Worm (Caenorhabditis elegans) whole organism, young adult: ENCODE data around the gene slc-25A26.

Experiments used
- B0019.2 ChIP-seq: fragments of 200-800 bp; sonication (Bioruptor generic); conservative IDR thresholded peaks from 2 replicates; pipeline ENCODE4 v1.3.6; 2022; ENCODE audit warnings: missing genetic modification reagents, missing genetic modification characterization, missing compliant biosample characterization
- B0035.1 ChIP-seq: sonication (generic microtip); optimal IDR thresholded peaks from 2 replicates; lab custom pipeline; 2016; ENCODE audit warnings: missing genetic modification characterization, mild to moderate bottlenecking, missing compliant biosample characterization, missing genotype, missing genetic modification reagents
- D2030.7 ChIP-seq: fragments of 200-800 bp; sonication (Bioruptor generic); IDR thresholded peaks from 2 replicates; pipeline ENCODE4 v1.3.6; 2022; ENCODE audit warnings: missing genetic modification reagents, missing genetic modification characterization, missing compliant biosample characterization
- F39B2.1 ChIP-seq: fragments of 200-800 bp; sonication (Bioruptor generic); IDR thresholded peaks from 2 replicates; pipeline ENCODE4 v1.3.6; 2022; ENCODE audit warnings: missing genetic modification reagents, missing genetic modification characterization, missing compliant biosample characterization
- K12H6.12 ChIP-seq: fragments of 200-800 bp; sonication (Bioruptor generic); optimal IDR thresholded peaks from 2 replicates; lab custom pipeline; 2018; ENCODE audit warnings: mild to moderate bottlenecking, missing genetic modification characterization, missing compliant biosample characterization
- Y53F4B.3 ChIP-seq: fragments of 200-800 bp; sonication (Bioruptor generic); IDR thresholded peaks from 2 replicates; pipeline ENCODE4 v1.3.6; 2022; ENCODE audit warnings: missing genetic modification reagents, missing genetic modification characterization, missing compliant biosample characterization
- ama-1 ChIP-seq, 3 experiments: fragments of 150-350 bp in 1 of 3; sonication (generic microtip) in 2 of 3; optimal IDR thresholded peaks; 2 replicates each; lab custom pipeline; 2014 to 2018; ENCODE audit warnings: missing biosample characterization in 2 of 3, missing genetic modification characterization in 2 of 3, missing genetic modification reagents in 2 of 3
- atf-7 ChIP-seq: sonication (generic microtip); optimal IDR thresholded peaks from 2 replicates; lab custom pipeline; 2017; ENCODE audit warnings: mild to moderate bottlenecking, missing genetic modification characterization, missing compliant biosample characterization
- bed-2 ChIP-seq: fragments of 200-800 bp; sonication (Bioruptor generic); IDR thresholded peaks from 2 replicates; pipeline ENCODE4 v1.3.6; 2022; ENCODE audit warnings: missing genetic modification reagents, missing genetic modification characterization, missing compliant biosample characterization
- ceh-27 ChIP-seq: fragments of 200-800 bp; sonication (Bioruptor generic); optimal IDR thresholded peaks from 2 replicates; lab custom pipeline; 2018; ENCODE audit warnings: mild to moderate bottlenecking, missing genetic modification characterization, moderate library complexity, missing compliant biosample characterization
- ceh-58 ChIP-seq: fragments of 200-800 bp; sonication (Bioruptor generic); IDR thresholded peaks from 2 replicates; pipeline ENCODE4 v1.3.6; 2022; ENCODE audit warnings: missing genetic modification characterization, missing compliant biosample characterization
- chd-7 ChIP-seq: sonication (generic microtip); optimal IDR thresholded peaks from 2 replicates; lab custom pipeline; 2016; ENCODE audit warnings: mild to moderate bottlenecking, missing genetic modification characterization, moderate library complexity, missing compliant biosample characterization
- die-1 ChIP-seq: sonication (generic microtip); optimal IDR thresholded peaks from 2 replicates; lab custom pipeline; 2016; ENCODE audit warnings: missing genotype, mild to moderate bottlenecking, missing genetic modification characterization, missing compliant biosample characterization
- ets-4 ChIP-seq: fragments of 200-800 bp; sonication (Bioruptor generic); optimal IDR thresholded peaks from 2 replicates; lab custom pipeline; 2018; ENCODE audit warnings: mild to moderate bottlenecking, missing genetic modification characterization, missing compliant biosample characterization
- him-1 ChIP-seq: sonication (generic microtip); optimal IDR thresholded peaks from 2 replicates; lab custom pipeline; 2016; ENCODE audit warnings: missing genotype, missing genetic modification reagents, missing genetic modification characterization, missing compliant biosample characterization
- lsy-27 ChIP-seq: sonication (generic microtip); optimal IDR thresholded peaks from 2 replicates; lab custom pipeline; 2017; ENCODE audit warnings: missing genetic modification characterization, mild to moderate bottlenecking, missing compliant biosample characterization, antibody characterized with exemption, missing genotype, borderline replicate concordance; ENCODE audit not compliant: insufficient read depth
- mcd-1 ChIP-seq: fragments of 200-800 bp; sonication (Bioruptor generic); IDR thresholded peaks from 2 replicates; pipeline ENCODE4 v1.3.6; 2022; ENCODE audit warnings: missing genetic modification reagents, missing genetic modification characterization, missing compliant biosample characterization
- mel-28 ChIP-seq: sonication (generic microtip); optimal IDR thresholded peaks from 2 replicates; lab custom pipeline; 2016; ENCODE audit warnings: borderline replicate concordance, mild to moderate bottlenecking, missing genetic modification characterization, missing compliant biosample characterization
- mes-4 ChIP-seq: sonication (generic microtip); optimal IDR thresholded peaks from 2 replicates; lab custom pipeline; 2016; ENCODE audit warnings: missing genotype, missing genetic modification characterization, missing compliant biosample characterization
- nfya-1 ChIP-seq: sonication (generic microtip); optimal IDR thresholded peaks from 2 replicates; lab custom pipeline; 2017; ENCODE audit warnings: antibody characterized with exemption, missing compliant biosample characterization, missing genetic modification characterization, borderline replicate concordance; ENCODE audit not compliant: insufficient read depth
- nhr-120 ChIP-seq: fragments of 200-800 bp; sonication (Bioruptor generic); IDR thresholded peaks from 2 replicates; pipeline ENCODE4 v1.3.6; 2022; ENCODE audit warnings: missing genetic modification characterization, missing compliant biosample characterization
- nhr-27 ChIP-seq: fragments of 200-800 bp; sonication (Bioruptor generic); optimal IDR thresholded peaks from 2 replicates; lab custom pipeline; 2018; ENCODE audit warnings: mild to moderate bottlenecking, missing genetic modification characterization, moderate library complexity, missing compliant biosample characterization
- nhr-80 ChIP-seq: sonication (generic microtip); optimal IDR thresholded peaks from 2 replicates; lab custom pipeline; 2016; ENCODE audit warnings: missing genetic modification characterization, missing compliant biosample characterization
- sdz-38 ChIP-seq: sonication (generic microtip); optimal IDR thresholded peaks from 2 replicates; lab custom pipeline; 2016; ENCODE audit warnings: missing genotype, missing genetic modification characterization, missing compliant biosample characterization
- snpc-1.1 ChIP-seq: sonication (generic microtip); optimal IDR thresholded peaks from 2 replicates; lab custom pipeline; 2017; ENCODE audit warnings: missing genetic modification characterization, mild to moderate bottlenecking, missing compliant biosample characterization, antibody characterized with exemption, moderate library complexity, missing genotype, missing genetic modification reagents; ENCODE audit not compliant: insufficient read depth
- snpc-4 ChIP-seq, 5 experiments: fragments of 150-350 bp in 1 of 5; sonication (generic microtip) in 4 of 5; optimal IDR thresholded peaks; 2 replicates each; lab custom pipeline; 2014 to 2018; ENCODE audit warnings: missing genetic modification characterization in 5 of 5, missing biosample characterization in 3 of 5, antibody characterized with exemption in 2 of 5, mild to moderate bottlenecking in 2 of 5, missing compliant biosample characterization in 2 of 5, missing genotype in 2 of 5, moderate library complexity in 2 of 5, missing genetic modification reagents in 1 of 5
- tlf-1 ChIP-seq: fragments of 200-800 bp; sonication (Bioruptor generic); optimal IDR thresholded peaks from 2 replicates; lab custom pipeline; 2018; ENCODE audit warnings: mild to moderate bottlenecking, missing genetic modification characterization, missing compliant biosample characterization
- unc-130 ChIP-seq: sonication (generic microtip); optimal IDR thresholded peaks from 2 replicates; lab custom pipeline; 2016; ENCODE audit warnings: missing genetic modification reagents, missing genetic modification characterization, missing compliant biosample characterization
- unc-62 ChIP-seq: fragments of 150-350 bp; optimal IDR thresholded peaks from 2 replicates; lab custom pipeline; 2014; ENCODE audit warnings: missing biosample characterization, missing genetic modification reagents, missing genetic modification characterization
- zfh-2 ChIP-seq: fragments of 200-800 bp; sonication (Bioruptor generic); conservative IDR thresholded peaks from 2 replicates; pipeline ENCODE4 v1.3.6; 2022; ENCODE audit warnings: missing genetic modification reagents, missing genetic modification characterization, missing compliant biosample characterization
- ztf-25 ChIP-seq: fragments of 200-800 bp; sonication (Bioruptor generic); IDR thresholded peaks from 2 replicates; pipeline ENCODE4 v1.3.6; 2022; ENCODE audit warnings: missing genetic modification reagents, missing genetic modification characterization, missing compliant biosample characterization
- ztf-26 ChIP-seq: sonication (generic microtip); optimal IDR thresholded peaks from 2 replicates; lab custom pipeline; 2017; ENCODE audit warnings: missing genetic modification characterization, missing compliant biosample characterization
- ztf-28 ChIP-seq: fragments of 200-800 bp; sonication (Bioruptor generic); IDR thresholded peaks from 2 replicates; pipeline ENCODE4 v1.3.6; 2022; ENCODE audit warnings: missing genetic modification reagents, missing genetic modification characterization, missing compliant biosample characterization
- ztf-3 ChIP-seq: fragments of 200-800 bp; sonication (Bioruptor generic); optimal IDR thresholded peaks from 2 replicates; lab custom pipeline; 2018; ENCODE audit warnings: mild to moderate bottlenecking, missing genetic modification characterization, missing compliant biosample characterization

slc-25A26 gene

ce11 chrIV:8906164-8906563 lies 24.1 kb upstream of the slc-25A26 start, which contains the start of gene C27B7.6:
Gene C27B7.6 (minus strand): TSS chrIV:8906345.
- TF ChIP-seq mel-28 (tag; lab: Kevin White, UChicago) (no peak), ets-4 (no peak), ztf-26 (tag; lab: Kevin White, UChicago) (no peak), snpc-1.1 (no peak), unc-62 (GFP tag; lab: Kevin White, UChicago) (no peak), ztf-25 (no peak), mes-4 (tag; lab: Kevin White, UChicago) (no peak), ceh-27 (GFP tag; lab: Kevin White, UChicago) (no peak), B0035.1 (no peak), K12H6.12 (tag; lab: Kevin White, UChicago) (no peak)

DNA sequence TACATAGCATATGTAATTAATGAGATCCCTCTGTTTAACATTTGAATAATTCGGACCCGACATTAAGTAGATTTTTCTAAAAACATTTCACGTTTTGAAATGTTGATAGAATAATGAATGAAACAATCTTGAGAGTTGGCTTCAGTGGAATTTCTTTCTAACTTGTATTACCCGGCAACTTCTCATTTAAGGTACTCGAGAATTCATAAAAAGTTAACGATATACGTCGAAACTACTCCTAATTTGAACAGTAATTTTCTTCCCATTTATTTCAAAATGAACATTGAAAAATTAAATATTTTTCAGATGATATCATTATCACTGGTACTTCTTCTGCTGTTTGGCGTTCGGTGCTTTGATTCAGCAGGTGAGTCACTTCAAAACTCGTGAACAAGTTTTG lies 23.5 kb upstream of the slc-25A26 start, which contains the start of gene C27B7.7:
C27B7.7 (plus strand) TSS at position 301 of the 400 bp plus-strand sequence.
- no peak for TF ChIP-seq ztf-28
- TF ChIP-seq ztf-26 (tag; lab: Kevin White, UChicago): no peak
- TF ChIP-seq nfya-1 (tag; lab: Kevin White, UChicago): no peak
- TF ChIP-seq F39B2.1 (GFP tag; lab: Robert Waterston, UW): no peak
- TF ChIP-seq B0019.2: no peak
- no peak for TF ChIP-seq die-1 (tag; lab: Kevin White, UChicago)
- TF ChIP-seq Y53F4B.3 (GFP tag; lab: Robert Waterston, UW): no peak
- TF ChIP-seq chd-7 (tag; lab: Kevin White, UChicago): no peak
- TF ChIP-seq nhr-27 (tag; lab: Kevin White, UChicago): no peak
- no peak for TF ChIP-seq nhr-80 (tag; lab: Kevin White, UChicago)
- no peak for TF ChIP-seq mcd-1
- TF ChIP-seq nhr-120 (GFP tag; lab: Robert Waterston, UW): no peak
- TF ChIP-seq snpc-4 (GFP tag; optimal IDR thresholded peaks at IDR 0.05; lab: Kevin White, UChicago): no peak
- no peak for TF ChIP-seq snpc-4 (tag; optimal IDR thresholded peaks at IDR 0.05; lab: Kevin White, UChicago)
- no peak for TF ChIP-seq ceh-58 (GFP tag; lab: Robert Waterston, UW)
- no peak for TF ChIP-seq sdz-38 (tag; lab: Kevin White, UChicago)
- no peak for TF ChIP-seq bed-2 (GFP tag; lab: Robert Waterston, UW)
- TF ChIP-seq ama-1 (optimal IDR thresholded peaks at IDR 0.05; lab: Kevin White, UChicago): no peak
- no peak for TF ChIP-seq ama-1 (GFP tag; optimal IDR thresholded peaks at IDR 0.05; lab: Kevin White, UChicago)
- TF ChIP-seq ztf-3 (GFP tag; lab: Kevin White, UChicago): no peak
- TF ChIP-seq D2030.7 (GFP tag; lab: Robert Waterston, UW): no peak
- no peak for TF ChIP-seq him-1

- TF ChIP-seq ztf-28 (no peak), tlf-1 (no peak), atf-7 (tag; lab: Kevin White, UChicago) (peak; percentile 88), snpc-4 (GFP tag; optimal IDR thresholded peaks at IDR 0.05; lab: Kevin White, UChicago) (no peak), snpc-4 (tag; optimal IDR thresholded peaks at IDR 0.05; lab: Kevin White, UChicago) (no peak), zfh-2 (GFP tag; lab: Robert Waterston, UW) (no peak), unc-130 (GFP tag; lab: Kevin White, UChicago) (no peak)
These were observed 16.1 kb upstream of the slc-25A26 start for ce11 chrIV:8914187-8914586.

- TF ChIP-seq ceh-58 (GFP tag; lab: Robert Waterston, UW) (0 out of 2 replicates have a peak, but pooled peaks have one; percentile 31), lsy-27 (tag; lab: Kevin White, UChicago) (no peak)
These were observed 14.2 kb upstream of the slc-25A26 start, which contains the start of gene C27B7.9 for ce11 chrIV:8916010-8916409. Gene C27B7.9 (minus strand): TSS chrIV:8916110.
